Fruit fly (Drosophila melanogaster): ENCODE measurements around the gene CG42507.

Gene CG42507

DNA sequence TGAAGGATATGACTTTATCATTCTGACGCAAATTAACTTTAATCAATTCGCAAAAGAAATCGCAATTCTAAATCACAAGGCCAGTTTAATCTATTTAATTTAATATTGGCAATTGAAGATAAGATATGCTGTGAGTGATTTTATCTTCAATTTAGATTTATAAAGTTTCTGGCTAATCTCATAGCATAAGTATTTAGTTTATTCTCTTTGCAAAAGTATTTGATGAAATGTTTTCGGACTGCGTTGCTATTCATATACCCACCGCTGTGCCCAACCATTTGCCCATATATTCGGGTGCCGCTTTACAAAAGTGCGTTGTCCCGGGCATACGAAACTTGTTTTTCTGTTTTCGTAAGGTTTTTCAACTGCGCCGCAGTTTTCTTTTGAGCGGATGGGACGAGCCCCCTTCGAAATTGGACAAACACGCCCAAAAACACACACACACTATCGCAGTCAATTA, 27.2 kb upstream of the CG42507 start (continued):
- TF ChIP-seq tin (GFP tag; optimal IDR thresholded peaks at IDR 0.05) (peak; percentile 95), vnd (GFP tag; IDR thresholded peaks at IDR 0.05; ENCODE audit: partially characterized antibody) (no peak), dpn (GFP tag; optimal IDR thresholded peaks at IDR 0.05) (peak; percentile 95 to 96), CG9609 (GFP tag; optimal IDR thresholded peaks at IDR 0.05) (peak; percentile 91), Hey (tag; optimal IDR thresholded peaks at IDR 0.05) (peak; percentile 72), CG7357 (GFP tag; IDR thresholded peaks at IDR 0.05) (peak; percentile 84), yki (optimal IDR thresholded peaks at IDR 0.05) (peak; percentile 16), CG2116 (GFP tag; optimal IDR thresholded peaks at IDR 0.05) (peak; percentile 80), ara (GFP tag; IDR thresholded peaks at IDR 0.05) (peak; percentile 91), CG10979 (tag; optimal IDR thresholded peaks at IDR 0.05) (peak; percentile 98), tgo (GFP tag; IDR thresholded peaks at IDR 0.05) (peak; percentile 91), kah (GFP tag; optimal IDR thresholded peaks at IDR 0.05) (peak; percentile 92), Lpt (GFP tag; optimal IDR thresholded peaks at IDR 0.05) (no peak), p53 (GFP tag; optimal IDR thresholded peaks at IDR 0.05) (peak; percentile 50), Scr (GFP tag; IDR thresholded peaks at IDR 0.05; ENCODE audit: partially characterized antibody) (no peak), zf30C (GFP tag; optimal IDR thresholded peaks at IDR 0.05) (no peak), az2 (GFP tag; optimal IDR thresholded peaks at IDR 0.05) (peak; percentile 96), CG6654 (GFP tag; optimal IDR thresholded peaks at IDR 0.05) (peak; percentile 91), CG31365 (tag; optimal IDR thresholded peaks at IDR 0.05) (peak; percentile 88), Xbp1 (GFP tag; optimal IDR thresholded peaks at IDR 0.05) (peak; percentile 96), gro (GFP tag; optimal IDR thresholded peaks at IDR 0.05) (peak; percentile 93), CG2202 (tag; optimal IDR thresholded peaks at IDR 0.05) (peak; percentile 96), Jarid2 (GFP tag; optimal IDR thresholded peaks at IDR 0.05) (peak; percentile 86), pita (GFP tag; optimal IDR thresholded peaks at IDR 0.05) (no peak), CG2678 (tag; optimal IDR thresholded peaks at IDR 0.05) (peak; percentile 99), Hand (GFP tag; optimal IDR thresholded peaks at IDR 0.05) (peak; percentile 95), Eip74EF (GFP tag; optimal IDR thresholded peaks at IDR 0.05) (peak in 1 of 2 experiments; percentile 97), CG13296 (GFP tag; optimal IDR thresholded peaks at IDR 0.05) (peak; percentile 98), amos (GFP tag; IDR thresholded peaks at IDR 0.05; ENCODE audit: partially characterized antibody) (no peak), CG11504 (tag; optimal IDR thresholded peaks at IDR 0.05) (peak; percentile 97), CG4707 (GFP tag; optimal IDR thresholded peaks at IDR 0.05) (peak; percentile 90), zfh1 (GFP tag; IDR thresholded peaks at IDR 0.05) (peak; percentile 82), Chrac-16 (GFP tag; optimal IDR thresholded peaks at IDR 0.05) (peak; percentile 96), hkb (optimal IDR thresholded peaks at IDR 0.05) (no peak), hkb (GFP tag; IDR thresholded peaks at IDR 0.05) (peak; percentile 92), CG16779 (GFP tag; IDR thresholded peaks at IDR 0.05) (peak; percentile 51; the same call in 1 of the 2 replicates), MTF-1 (GFP tag; optimal IDR thresholded peaks at IDR 0.05; ENCODE audit: borderline replicate concordance) (peak; percentile 84), mirr (GFP tag; optimal IDR thresholded peaks at IDR 0.05) (peak; percentile 90), en (GFP tag; optimal IDR thresholded peaks at IDR 0.05) (peak; percentile 86), sob (GFP tag; IDR thresholded peaks at IDR 0.05) (peak; percentile 90), eve (GFP tag; optimal IDR thresholded peaks at IDR 0.05) (peak in 1 of 2 experiments; percentile 22), E2f2 (GFP tag; IDR thresholded peaks at IDR 0.05) (peak; percentile 74), CG8388 (GFP tag; optimal IDR thresholded peaks at IDR 0.05) (peak; percentile 96), Kr (GFP tag; optimal IDR thresholded peaks at IDR 0.05) (peak; percentile 82), tup (GFP tag; optimal IDR thresholded peaks at IDR 0.05) (peak; percentile 77), CG31441 (GFP tag; IDR thresholded peaks at IDR 0.05) (peak; percentile 99), CG12744 (GFP tag; optimal IDR thresholded peaks at IDR 0.05) (peak; percentile 94), cato (GFP tag; optimal IDR thresholded peaks at IDR 0.05; ENCODE audit: borderline replicate concordance) (peak; percentile 94), CG12659 (GFP tag; optimal IDR thresholded peaks at IDR 0.05) (peak; percentile 99), CG15073 (GFP tag; optimal IDR thresholded peaks at IDR 0.05) (peak; percentile 82)
